Worm (Caenorhabditis elegans): ENCODE measurements around the gene zchc-1A.

ce11 chrX:5197440-5197839, 23.3 kb downstream of the zchc-1A start:
- TF ChIP-seq ceh-36 (tag; optimal IDR thresholded peaks at IDR 0.05) (no peak), aly-1 (tag; optimal IDR thresholded peaks at IDR 0.05) (no peak), ama-1 (optimal IDR thresholded peaks at IDR 0.05) (no peak), flt-1 (GFP tag; IDR thresholded peaks at IDR 0.05) (no peak), tbx-37 (GFP tag; conservative IDR thresholded peaks at IDR 0.05) (no peak), ceh-13 (GFP tag; optimal IDR thresholded peaks at IDR 0.05) (no peak), pes-1 (GFP tag; IDR thresholded peaks at IDR 0.05) (no peak), hmbx-1 (tag; optimal IDR thresholded peaks at IDR 0.05) (no peak), F13C5.2 (tag; optimal IDR thresholded peaks at IDR 0.05) (no peak), hnd-1 (tag; optimal IDR thresholded peaks at IDR 0.05) (no peak), tra-4 (tag; optimal IDR thresholded peaks at IDR 0.05) (no peak)
